Fruit fly (Drosophila melanogaster): ENCODE results near the gene Spn77Bb.

dm6 chr3L:20366674-20367372 is 46.1 kb downstream of the Spn77Bb start, which contains the start of the genes Toll-9 and in:
- TF ChIP-seq Lim3 (GFP tag; IDR thresholded peaks at IDR 0.05) (no peak), peb (GFP tag; IDR thresholded peaks at IDR 0.05) (no peak), Hr3 (GFP tag; optimal IDR thresholded peaks at IDR 0.05) (no peak), schlank (tag; optimal IDR thresholded peaks at IDR 0.05) (no peak), dmrt11E (tag; optimal IDR thresholded peaks at IDR 0.05) (no peak), CG9797 (GFP tag; optimal IDR thresholded peaks at IDR 0.05) (no peak), HmgZ (tag; optimal IDR thresholded peaks at IDR 0.05) (no peak), so (GFP tag; IDR thresholded peaks at IDR 0.05) (no peak), CG31388 (GFP tag; optimal IDR thresholded peaks at IDR 0.05) (no peak), CG1602 (GFP tag; optimal IDR thresholded peaks at IDR 0.05) (no peak), Six4 (GFP tag; optimal IDR thresholded peaks at IDR 0.05) (no peak)
